Fruit fly (Drosophila melanogaster) Kc167 (cell line): ENCODE results near the gene CG4768.

ENCODE experiments used
- Myc ChIP-seq: fragments of >200 bp; optimal IDR thresholded peaks from 2 replicates; lab custom pipeline; 2017; ENCODE audit warnings: missing external identifiers
- Sin3A ChIP-seq: fragments of >200 bp; optimal IDR thresholded peaks from 2 replicates; lab custom pipeline; 2018; ENCODE audit warnings: missing external identifiers
- h ChIP-seq: fragments of >200 bp; optimal IDR thresholded peaks from 3 replicates; lab custom pipeline; 2018; ENCODE audit warnings: missing external identifiers
- insv ChIP-seq: fragments of >200 bp; optimal IDR thresholded peaks from 3 replicates; lab custom pipeline; 2018; ENCODE audit warnings: missing external identifiers
- psq ChIP-seq: fragments of >200 bp; optimal IDR thresholded peaks from 2 replicates; lab custom pipeline; 2017; ENCODE audit warnings: missing external identifiers
- ttk ChIP-seq: sonication (Bioruptor generic); optimal IDR thresholded peaks from 2 replicates; lab custom pipeline; 2017; ENCODE audit warnings: missing external identifiers

DNA sequence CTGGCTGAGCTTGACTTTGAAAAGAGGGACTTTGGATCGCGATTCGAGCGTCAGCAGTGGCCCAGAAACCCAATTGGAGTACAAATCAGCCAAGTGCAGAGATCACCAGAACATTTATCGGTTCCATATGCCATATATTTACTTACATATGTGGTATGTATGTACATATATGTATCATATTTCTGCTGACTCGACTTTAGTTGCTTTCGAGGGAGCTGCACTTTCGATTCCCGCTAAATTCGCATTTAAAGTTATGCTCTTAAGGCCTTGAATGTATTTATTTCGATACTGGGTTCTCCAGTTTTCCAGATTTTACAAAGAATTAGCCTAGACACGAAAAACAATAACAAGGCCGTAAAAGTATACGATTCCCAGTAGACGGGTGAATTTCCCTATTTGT is 39.9 kb downstream of the CG4768 start:
- TF ChIP-seq Myc (lab: Kevin White, UChicago) (no peak), psq (lab: Kevin White, UChicago) (no peak), h (lab: Kevin White, UChicago) (no peak), ttk (lab: Kevin White, UChicago) (no peak), insv (lab: Kevin White, UChicago) (no peak), Sin3A (lab: Kevin White, UChicago) (no peak)
